Worm (Caenorhabditis elegans): ENCODE results near the gene knl-1.

Gene knl-1

ce11 chrIII:8250007-8250683, at the start of gene knl-1:
TSS of gene knl-1 (plus strand) at chrIII:8250632.
- TF ChIP-seq lsy-2 (tag; optimal IDR thresholded peaks at IDR 0.05) (peak in 1 of 2 experiments; percentile 72), zag-1 (tag; optimal IDR thresholded peaks at IDR 0.05) (no peak), snpc-4 (tag; optimal IDR thresholded peaks at IDR 0.05) (peak; percentile 9), gmeb-1 (tag; optimal IDR thresholded peaks at IDR 0.05) (peak; percentile 73), lin-13 (GFP tag; optimal IDR thresholded peaks at IDR 0.05) (no peak), crh-2 (tag; optimal IDR thresholded peaks at IDR 0.05) (peak; percentile 7), C34F6.9 (tag; optimal IDR thresholded peaks at IDR 0.05) (peak; percentile 65), unc-62 (GFP tag; optimal IDR thresholded peaks at IDR 0.05) (no peak), fos-1 (tag; optimal IDR thresholded peaks at IDR 0.05) (peak; percentile 2), nhr-21 (tag; optimal IDR thresholded peaks at IDR 0.05) (no peak), unc-55 (GFP tag; optimal IDR thresholded peaks at IDR 0.05) (peak; percentile 84), nhr-129 (tag; optimal IDR thresholded peaks at IDR 0.05) (peak; percentile 76)

ce11 chrIII:8201117-8201516, 49.3 kb upstream of the knl-1 start, which contains the start of gene unc-36:
TSS of gene unc-36 (minus strand) at chrIII:8201217.
- TF ChIP-seq ceh-82 (tag; optimal IDR thresholded peaks at IDR 0.05) (no peak), aly-2 (tag; optimal IDR thresholded peaks at IDR 0.05) (no peak), lin-11 (tag; optimal IDR thresholded peaks at IDR 0.05) (no peak)

- no peak for TF ChIP-seq nhr-23 (tag; optimal IDR thresholded peaks at IDR 0.05)
- TF ChIP-seq ceh-16 (tag; optimal IDR thresholded peaks at IDR 0.05), result no peak
- no peak for TF ChIP-seq unc-62 (GFP tag; optimal IDR thresholded peaks at IDR 0.05)
- TF ChIP-seq fos-1 (tag; optimal IDR thresholded peaks at IDR 0.05), result no peak
- TF ChIP-seq dmd-4 (tag; optimal IDR thresholded peaks at IDR 0.05), result no peak
- TF ChIP-seq unc-39 (tag; optimal IDR thresholded peaks at IDR 0.05), result no peak
- no peak for TF ChIP-seq mbf-1 (tag; optimal IDR thresholded peaks at IDR 0.05)
- TF ChIP-seq lin-11 (tag; optimal IDR thresholded peaks at IDR 0.05), result peak; percentile 30
- TF ChIP-seq elt-1 (tag; optimal IDR thresholded peaks at IDR 0.05), result no peak
- TF ChIP-seq zag-1 (tag; optimal IDR thresholded peaks at IDR 0.05), result peak; percentile 56
- TF ChIP-seq ama-1 (optimal IDR thresholded peaks at IDR 0.05), result no peak
- no peak for TF ChIP-seq ztf-4 (tag; optimal IDR thresholded peaks at IDR 0.05)
- TF ChIP-seq Y55F3AM.14 (GFP tag; optimal IDR thresholded peaks at IDR 0.05), result peak; percentile 43
- TF ChIP-seq ztf-11 (tag; optimal IDR thresholded peaks at IDR 0.05), result no peak
- TF ChIP-seq crh-2 (tag; optimal IDR thresholded peaks at IDR 0.05), result peak; percentile 49
- peak; percentile 46 for TF ChIP-seq nhr-129 (tag; optimal IDR thresholded peaks at IDR 0.05)
- TF ChIP-seq mdl-1 (tag; optimal IDR thresholded peaks at IDR 0.05), result no peak
- peak; percentile 41 for TF ChIP-seq sem-4 (tag; optimal IDR thresholded peaks at IDR 0.05)
- peak; percentile 77 for TF ChIP-seq F13H6.1 (tag; optimal IDR thresholded peaks at IDR 0.05)
- TF ChIP-seq skn-1 (tag; optimal IDR thresholded peaks at IDR 0.05), result no peak
- TF ChIP-seq sma-9 (GFP tag; optimal IDR thresholded peaks at IDR 0.05), result peak; percentile 41
- TF ChIP-seq sma-9 (tag; optimal IDR thresholded peaks at IDR 0.05), result no peak
- no peak for TF ChIP-seq ztf-1 (GFP tag; conservative IDR thresholded peaks at IDR 0.05)
- peak; percentile 23 for TF ChIP-seq lin-13 (GFP tag; optimal IDR thresholded peaks at IDR 0.05)
- no peak for TF ChIP-seq blmp-1 (tag; optimal IDR thresholded peaks at IDR 0.05; ENCODE audit: insufficient read depth)
- no peak for TF ChIP-seq egl-27 (tag; optimal IDR thresholded peaks at IDR 0.05)
- TF ChIP-seq nhr-25 (tag; optimal IDR thresholded peaks at IDR 0.05), result no peak
- TF ChIP-seq aly-2 (tag; optimal IDR thresholded peaks at IDR 0.05), result no peak
- peak; percentile 74 for TF ChIP-seq C34F6.9 (tag; optimal IDR thresholded peaks at IDR 0.05)
- peak; percentile 33 for TF ChIP-seq mab-5 (tag; optimal IDR thresholded peaks at IDR 0.05)
- no peak for TF ChIP-seq nhr-11 (tag; optimal IDR thresholded peaks at IDR 0.05)
- TF ChIP-seq lsy-2 (tag; optimal IDR thresholded peaks at IDR 0.05), result peak in 1 of 2 experiments; percentile 68
- peak; percentile 83 for TF ChIP-seq unc-55 (GFP tag; optimal IDR thresholded peaks at IDR 0.05)
- TF ChIP-seq snpc-4 (tag; optimal IDR thresholded peaks at IDR 0.05), result no peak
- TF ChIP-seq lin-39 (tag; optimal IDR thresholded peaks at IDR 0.05), result no peak
- no peak for TF ChIP-seq R02D3.7 (tag; optimal IDR thresholded peaks at IDR 0.05)
Observed at ce11 chrIII:8201760-8202159, 48.7 kb upstream of the knl-1 start.

Data from whole organism, L2 larva.